Worm (Caenorhabditis elegans) whole organism, L3 larva: ENCODE measurements around the gene mdmh-35.
A peak's percentile ranks its signal among the peaks of the same experiment; 100 is the strongest.

Experiments used
- ZK546.5 ChIP-seq: sonication (generic microtip); optimal IDR thresholded peaks from 2 replicates; lab custom pipeline; 2017; ENCODE audit warnings: missing biosample characterization, missing genetic modification characterization
- aly-2 ChIP-seq: fragments of 150-350 bp; optimal IDR thresholded peaks from 2 replicates; lab custom pipeline; 2014; ENCODE audit warnings: missing biosample characterization, missing genetic modification characterization
- ama-1 ChIP-seq: fragments of 150-350 bp; optimal IDR thresholded peaks from 2 replicates; lab custom pipeline; 2018
- ceh-28 ChIP-seq: fragments of 150-350 bp; optimal IDR thresholded peaks from 2 replicates; lab custom pipeline; 2014; ENCODE audit warnings: missing biosample characterization, missing genetic modification reagents, missing genetic modification characterization
- ceh-82 ChIP-seq: fragments of 150-350 bp; optimal IDR thresholded peaks from 2 replicates; lab custom pipeline; 2014; ENCODE audit warnings: missing biosample characterization, missing genetic modification characterization
- ceh-9 ChIP-seq: sonication (generic microtip); optimal IDR thresholded peaks from 2 replicates; lab custom pipeline; 2018; ENCODE audit warnings: missing biosample characterization, missing genetic modification characterization
- daf-12 ChIP-seq: fragments of 150-350 bp; optimal IDR thresholded peaks from 2 replicates; lab custom pipeline; 2014; ENCODE audit warnings: missing biosample characterization, missing genetic modification reagents, missing genetic modification characterization
- egl-27 ChIP-seq: sonication (generic microtip); optimal IDR thresholded peaks from 4 replicates; lab custom pipeline; 2017; ENCODE audit warnings: missing biosample characterization, missing genetic modification reagents, missing genetic modification characterization
- egl-5 ChIP-seq: fragments of 150-350 bp; optimal IDR thresholded peaks from 2 replicates; lab custom pipeline; 2017; ENCODE audit warnings: missing biosample characterization, missing genetic modification reagents, missing genetic modification characterization, inconsistent platforms
- elt-2 ChIP-seq: sonication (generic microtip); optimal IDR thresholded peaks from 2 replicates; lab custom pipeline; 2016; ENCODE audit warnings: missing genetic modification reagents, mild to moderate bottlenecking, missing genetic modification characterization, missing compliant biosample characterization
- elt-3 ChIP-seq, 3 experiments: fragments of 150-350 bp in 1 of 3; sonication (generic microtip) in 2 of 3; optimal IDR thresholded peaks; 2 replicates in 2 of 3; 4 replicates in 1 of 3; lab custom pipeline; 2014 to 2017; ENCODE audit warnings: missing biosample characterization in 3 of 3, missing genetic modification characterization in 3 of 3
- eor-1 ChIP-seq, 2 experiments: fragments of 150-350 bp; optimal IDR thresholded peaks; 2 replicates each; lab custom pipeline; 2014 to 2018; ENCODE audit warnings: missing biosample characterization in 2 of 2, missing genetic modification characterization in 2 of 2
- hmg-11 ChIP-seq: sonication (generic microtip); optimal IDR thresholded peaks from 2 replicates; lab custom pipeline; 2016; ENCODE audit warnings: missing genetic modification characterization, missing compliant biosample characterization
- jun-1 ChIP-seq: fragments of 150-350 bp; optimal IDR thresholded peaks from 2 replicates; lab custom pipeline; 2014; ENCODE audit warnings: missing biosample characterization, missing genetic modification reagents, missing genetic modification characterization
- lin-15B ChIP-seq: fragments of 150-350 bp; optimal IDR thresholded peaks from 2 replicates; lab custom pipeline; 2014; ENCODE audit warnings: missing biosample characterization, missing genetic modification characterization
- lin-39 ChIP-seq: fragments of 150-350 bp; optimal IDR thresholded peaks from 2 replicates; lab custom pipeline; 2018; ENCODE audit warnings: missing biosample characterization, missing genetic modification reagents, missing genetic modification characterization
- lsy-12 ChIP-seq: sonication (generic microtip); optimal IDR thresholded peaks from 2 replicates; lab custom pipeline; 2016; ENCODE audit warnings: mild to moderate bottlenecking, missing genetic modification characterization, missing compliant biosample characterization
- nfya-1 ChIP-seq: sonication (generic microtip); optimal IDR thresholded peaks from 2 replicates; lab custom pipeline; 2017; ENCODE audit warnings: missing genetic modification characterization, mild to moderate bottlenecking, missing compliant biosample characterization, antibody characterized with exemption, moderate library complexity; ENCODE audit not compliant: insufficient read depth
- nhr-11 ChIP-seq: fragments of 150-350 bp; optimal IDR thresholded peaks from 2 replicates; lab custom pipeline; 2014; ENCODE audit warnings: missing biosample characterization, missing genetic modification characterization
- nhr-12 ChIP-seq: fragments of 150-350 bp; optimal IDR thresholded peaks from 2 replicates; lab custom pipeline; 2014; ENCODE audit warnings: missing biosample characterization, missing genetic modification characterization
- nhr-23 ChIP-seq: fragments of 150-350 bp; optimal IDR thresholded peaks from 2 replicates; lab custom pipeline; 2014; ENCODE audit warnings: missing biosample characterization, missing genetic modification reagents, missing genetic modification characterization
- nhr-237 ChIP-seq: fragments of 150-350 bp; optimal IDR thresholded peaks from 2 replicates; lab custom pipeline; 2014; ENCODE audit warnings: missing biosample characterization, missing genetic modification characterization
- nhr-25 ChIP-seq: sonication (generic microtip); optimal IDR thresholded peaks from 2 replicates; lab custom pipeline; 2017; ENCODE audit warnings: missing biosample characterization, missing genetic modification characterization
- nhr-28 ChIP-seq: fragments of 150-350 bp; optimal IDR thresholded peaks from 2 replicates; lab custom pipeline; 2014; ENCODE audit warnings: missing biosample characterization, missing genetic modification characterization
- nhr-67 ChIP-seq: fragments of 150-350 bp; optimal IDR thresholded peaks from 2 replicates; lab custom pipeline; 2014; ENCODE audit warnings: missing biosample characterization, missing genetic modification characterization
- nhr-76 ChIP-seq: fragments of 150-350 bp; sonication (generic microtip); optimal IDR thresholded peaks from 5 replicates; lab custom pipeline; 2014; ENCODE audit warnings: missing biosample characterization, missing genetic modification characterization
- pha-4 ChIP-seq: fragments of 150-350 bp; optimal IDR thresholded peaks from 2 replicates; lab custom pipeline; 2014; ENCODE audit warnings: missing biosample characterization, missing genetic modification reagents, missing genetic modification characterization
- sea-2 ChIP-seq: fragments of 150-350 bp; sonication (generic microtip); optimal IDR thresholded peaks from 4 replicates; lab custom pipeline; 2014; ENCODE audit warnings: missing biosample characterization, missing genetic modification reagents, missing genetic modification characterization
- snpc-4 ChIP-seq: fragments of 150-350 bp; optimal IDR thresholded peaks from 2 replicates; lab custom pipeline; 2014; ENCODE audit warnings: missing biosample characterization, missing genetic modification characterization
- tbx-2 ChIP-seq: sonication (generic microtip); optimal IDR thresholded peaks from 2 replicates; lab custom pipeline; 2016; ENCODE audit warnings: mild to moderate bottlenecking, missing genetic modification characterization, missing compliant biosample characterization
- unc-62 ChIP-seq: fragments of 150-350 bp; sonication (generic microtip); optimal IDR thresholded peaks from 4 replicates; lab custom pipeline; 2014; ENCODE audit warnings: missing biosample characterization, missing genetic modification reagents, missing genetic modification characterization
- zag-1 ChIP-seq: fragments of 150-350 bp; optimal IDR thresholded peaks from 2 replicates; lab custom pipeline; 2014; ENCODE audit warnings: missing biosample characterization, missing genetic modification characterization

mdmh-35 gene

DNA sequence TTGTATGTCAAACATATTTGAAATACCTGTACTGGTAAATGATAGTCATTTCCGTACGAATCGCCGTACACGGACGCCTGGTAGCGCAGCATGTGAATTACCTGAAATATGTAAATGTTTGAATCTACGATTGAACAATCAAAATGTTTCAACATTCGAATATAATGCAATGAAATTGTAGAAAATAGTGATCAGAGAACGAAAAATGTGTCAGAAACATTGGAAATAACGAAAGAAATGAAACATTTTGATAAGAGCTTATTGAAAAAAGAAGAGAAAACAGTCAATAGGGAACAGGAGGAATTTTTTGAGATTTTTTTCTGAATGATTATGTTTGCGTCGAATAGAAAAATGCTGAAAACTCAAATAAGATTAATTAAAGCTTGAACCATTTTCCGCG is 14.5 kb upstream of the mdmh-35 start, which contains the start of gene ztf-17:
TSS of gene ztf-17 (minus strand) at position 101 of the 400 bp plus-strand sequence.
- no peak for TF ChIP-seq daf-12 (tag; lab: Kevin White, UChicago)
- no peak for TF ChIP-seq nhr-23 (tag; lab: Kevin White, UChicago)
- no peak for TF ChIP-seq ceh-82 (tag; lab: Kevin White, UChicago)
- TF ChIP-seq elt-2 (tag; lab: Kevin White, UChicago) = peak; percentile 1
- TF ChIP-seq nhr-11 = no peak
- TF ChIP-seq, all 47 proteins: peak for 1

DNA sequence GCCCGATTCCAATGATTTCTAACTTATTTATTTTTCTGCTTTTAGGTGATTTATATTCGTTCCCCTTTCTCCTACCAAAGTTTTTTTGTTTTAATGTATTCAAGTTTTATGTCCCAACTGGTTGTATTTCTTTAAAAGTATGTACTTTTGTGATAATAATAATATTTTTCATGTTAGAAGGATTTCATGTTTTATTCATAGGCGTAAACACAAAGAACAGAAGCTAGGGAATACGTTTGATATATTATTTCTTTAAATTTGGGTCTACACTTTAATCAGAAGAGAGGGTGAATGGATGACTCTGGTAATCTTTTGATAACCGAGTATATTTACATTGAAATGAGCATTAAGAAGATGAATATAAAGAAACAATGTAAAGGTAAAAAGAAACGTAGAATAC is 10.6 kb upstream of the mdmh-35 start:
- no peak for TF ChIP-seq aly-2 (tag; lab: Kevin White, UChicago)
- TF ChIP-seq elt-3 (tag; optimal IDR thresholded peaks at IDR 0.05; lab: Kevin White, UChicago) = no peak
- no peak for TF ChIP-seq eor-1 (tag; optimal IDR thresholded peaks at IDR 0.05; lab: Kevin White, UChicago)
- TF ChIP-seq nhr-28 (tag; lab: Kevin White, UChicago) = no peak
- TF ChIP-seq lin-39 (tag; lab: Kevin White, UChicago) = no peak
- no peak for TF ChIP-seq nhr-67
- TF ChIP-seq nhr-12 (tag; lab: Kevin White, UChicago) = no peak
- TF ChIP-seq hmg-11 (tag; lab: Kevin White, UChicago) = no peak
- no peak for TF ChIP-seq jun-1

DNA sequence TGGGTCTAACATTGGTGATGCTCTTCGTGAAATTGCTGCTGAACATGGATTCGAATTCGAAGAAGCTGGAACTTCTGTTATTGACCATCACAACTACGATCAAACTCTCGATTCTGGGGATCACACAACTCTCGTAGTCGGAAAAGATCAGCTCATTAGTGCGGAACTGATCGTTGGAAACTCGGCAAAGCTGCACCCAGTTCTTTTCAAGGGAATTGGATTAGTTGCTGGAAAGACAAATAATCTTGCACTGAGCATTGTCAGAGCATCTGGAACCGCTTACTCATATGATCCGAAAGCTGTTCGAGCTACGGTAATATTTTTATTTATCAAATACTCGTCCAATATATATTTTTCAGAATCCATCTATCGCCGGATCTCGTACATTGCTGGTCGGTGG is 9.4 kb upstream of the mdmh-35 start:
- TF ChIP-seq nhr-76 (tag; lab: Kevin White, UChicago) (no peak), ZK546.5 (tag; lab: Kevin White, UChicago) (no peak), aly-2 (tag; lab: Kevin White, UChicago) (no peak), snpc-4 (no peak), nhr-12 (tag; lab: Kevin White, UChicago) (no peak), ceh-28 (tag; lab: Kevin White, UChicago) (no peak)

DNA sequence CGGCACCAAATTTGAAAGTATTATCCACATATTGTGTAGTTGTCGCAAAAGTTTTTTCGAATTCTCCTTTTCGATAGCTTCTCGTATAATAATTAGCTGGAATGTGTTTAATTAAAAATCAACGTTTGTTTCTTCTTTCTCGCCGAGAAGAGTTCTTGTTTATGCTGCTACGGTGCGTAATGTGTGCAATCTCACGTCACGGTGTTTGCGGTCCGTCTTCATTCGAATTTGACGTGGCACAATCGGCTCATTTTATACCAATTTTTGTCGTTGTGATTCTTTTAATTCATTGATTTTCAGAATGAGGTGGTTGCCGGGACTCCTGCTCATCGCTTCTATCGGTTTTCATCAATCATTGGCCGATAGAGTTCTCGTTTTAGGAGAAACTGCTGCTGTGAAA is 8.7 kb upstream of the mdmh-35 start, which contains the start of gene ostb-1:
TSS of gene ostb-1 (plus strand) at position 301 of the 400 bp plus-strand sequence.
- TF ChIP-seq pha-4 (peak; percentile 56), nhr-25 (tag; lab: Kevin White, UChicago) (no peak), sea-2 (GFP tag; lab: Kevin White, UChicago) (no peak), nfya-1 (peak; percentile 81)

DNA sequence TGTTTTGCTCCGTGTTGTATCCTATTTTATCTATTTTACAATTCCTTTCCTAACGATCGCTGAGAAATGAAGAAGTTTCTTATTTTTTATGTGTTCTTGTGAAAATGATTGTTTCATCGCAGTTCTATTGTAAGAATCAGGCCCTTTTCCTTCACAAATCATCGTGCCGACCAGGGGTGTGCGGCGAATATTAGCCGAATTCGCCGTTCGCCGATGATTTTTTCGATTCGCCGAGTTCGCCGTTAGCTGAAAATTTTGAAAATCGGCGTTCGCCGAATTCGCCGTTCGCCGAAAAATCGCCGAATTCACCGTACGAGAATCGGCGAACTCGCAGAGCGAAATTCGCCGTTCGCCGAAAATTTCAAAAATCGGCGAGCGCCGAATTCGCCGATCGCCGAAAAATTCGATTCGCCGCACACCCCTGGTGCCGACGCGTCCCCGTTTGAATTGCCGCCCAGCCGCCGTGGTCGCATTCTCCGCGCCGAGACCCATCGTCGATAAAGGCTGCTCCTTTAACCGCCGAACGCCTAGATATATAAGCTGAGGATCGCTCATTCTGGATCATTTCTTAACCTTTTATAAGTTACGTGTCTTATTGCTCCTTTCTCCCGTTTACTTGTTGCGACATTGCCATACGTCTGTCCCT is 8.1 kb upstream of the mdmh-35 start:
- TF ChIP-seq unc-62 (GFP tag; lab: Kevin White, UChicago) (no peak), lin-15B (tag; lab: Kevin White, UChicago) (peak; percentile 48)

DNA sequence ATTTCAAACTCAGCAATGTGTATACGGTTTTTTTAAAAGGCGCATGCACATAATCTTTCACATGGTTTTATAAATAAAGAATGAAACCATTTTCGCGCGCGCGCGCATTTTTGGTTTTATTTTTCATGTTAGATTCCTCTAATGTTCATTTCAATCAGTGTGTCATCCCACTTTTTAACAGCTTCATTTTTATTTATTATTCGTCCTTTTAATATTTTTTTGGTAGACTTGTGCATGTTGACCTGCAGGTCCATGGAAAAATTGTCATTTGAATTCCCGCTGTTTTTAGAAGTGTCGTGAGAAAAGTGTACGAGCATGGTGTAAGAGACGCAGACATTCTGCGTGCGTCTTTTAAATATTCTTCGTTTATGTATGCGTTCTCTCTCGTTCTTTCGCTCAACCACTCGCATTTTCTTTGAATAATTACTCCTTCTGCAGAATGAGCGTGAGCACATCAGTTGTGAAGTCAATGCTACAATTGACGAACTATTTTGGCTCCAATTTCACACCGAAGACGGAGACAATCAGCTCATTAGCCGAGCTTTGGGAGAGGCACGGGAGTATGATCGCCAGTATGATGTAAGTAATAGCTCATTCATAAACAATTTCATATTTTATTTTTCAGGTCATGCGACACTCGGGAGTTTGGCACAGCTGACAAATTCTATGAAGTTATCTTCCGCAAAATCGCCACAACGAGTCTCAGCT is 4.9 kb upstream of the mdmh-35 start, which contains the start of gene lin-5:
TSS of gene lin-5 (plus strand) at position 354 of the 708 bp plus-strand sequence.
- TF ChIP-seq hmg-11 (tag; lab: Kevin White, UChicago) = peak; percentile 57
- TF ChIP-seq pha-4 = peak; percentile 57
- peak; percentile 64 for TF ChIP-seq lin-39 (tag; lab: Kevin White, UChicago)
- peak; percentile 67 for TF ChIP-seq nfya-1
- no peak for TF ChIP-seq eor-1 (tag; optimal IDR thresholded peaks at IDR 0.05; lab: Kevin White, UChicago)
- peak; percentile 54 for TF ChIP-seq egl-5
- peak; percentile 79 for TF ChIP-seq lin-15B (tag; lab: Kevin White, UChicago)
- TF ChIP-seq elt-2 (tag; lab: Kevin White, UChicago) = peak; percentile 5
- TF ChIP-seq snpc-4 = peak; percentile 59
- TF ChIP-seq nhr-25 (tag; lab: Kevin White, UChicago) = peak; percentile 19
- no peak for TF ChIP-seq nhr-12 (tag; lab: Kevin White, UChicago)
- TF ChIP-seq nhr-28 (tag; lab: Kevin White, UChicago) = no peak

DNA sequence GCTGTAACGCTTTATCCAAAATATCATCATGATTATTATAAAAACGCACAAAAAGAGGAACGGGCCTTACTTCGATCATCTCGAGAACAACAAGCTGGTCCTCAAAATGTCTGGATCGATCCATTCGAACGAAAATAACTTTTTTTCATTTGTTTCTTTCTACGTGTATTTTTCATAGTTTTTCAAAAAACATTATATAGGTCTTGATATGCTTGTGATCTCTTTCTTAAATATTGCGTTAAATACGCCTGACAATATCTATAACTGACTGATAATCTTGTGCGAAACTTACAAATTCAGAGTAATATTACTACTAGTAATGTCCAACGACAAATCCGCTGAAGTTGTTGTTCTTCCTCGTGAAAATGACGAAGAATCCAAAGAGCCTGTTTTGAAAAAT is 2.6 kb upstream of the mdmh-35 start, which contains the start of gene sds-22:
TSS of gene sds-22 (plus strand) at position 301 of the 400 bp plus-strand sequence.
- TF ChIP-seq zag-1 (tag; lab: Kevin White, UChicago) (no peak), ama-1 (lab: Kevin White, UChicago) (no peak), egl-27 (tag; lab: Kevin White, UChicago) (no peak), lsy-12 (tag; lab: Kevin White, UChicago) (no peak), jun-1 (no peak), snpc-4 (no peak), hmg-11 (tag; lab: Kevin White, UChicago) (no peak), nhr-76 (tag; lab: Kevin White, UChicago) (no peak), tbx-2 (tag; lab: Kevin White, UChicago) (no peak), nhr-237 (tag; lab: Kevin White, UChicago) (no peak), lin-15B (tag; lab: Kevin White, UChicago) (no peak), ceh-9 (no peak), ZK546.5 (tag; lab: Kevin White, UChicago) (no peak), aly-2 (tag; lab: Kevin White, UChicago) (no peak)
